Worm (Caenorhabditis elegans): ENCODE results near the gene str-165.

str-165 gene

ce11 chrV:13787225-13787898, 43.6 kb upstream of the str-165 start, which contains the start of the genes F53C11.4 and F53C11.5:
Gene F53C11.4 (minus strand): TSS chrV:13787352.
Gene F53C11.5 (plus strand): TSS chrV:13787549.
- no peak for TF ChIP-seq akir-1 (GFP tag; optimal IDR thresholded peaks at IDR 0.05)
- TF ChIP-seq Y79H2A.3 (GFP tag; conservative IDR thresholded peaks at IDR 0.05): no peak
- TF ChIP-seq tbp1 (GFP tag; optimal IDR thresholded peaks at IDR 0.05): no peak
- peak; percentile 53; the same call in 1 of the 2 replicates for TF ChIP-seq dox-1 (GFP tag; IDR thresholded peaks at IDR 0.05)
- no peak for TF ChIP-seq mes-4 (tag; optimal IDR thresholded peaks at IDR 0.05)
- TF ChIP-seq pha-4 (tag; optimal IDR thresholded peaks at IDR 0.05): peak; percentile 75
- no peak for TF ChIP-seq F37B4.10 (GFP tag; IDR thresholded peaks at IDR 0.05)
- TF ChIP-seq aptf-2 (GFP tag; conservative IDR thresholded peaks at IDR 0.05): no peak
- TF ChIP-seq hmg-1.2 (GFP tag; IDR thresholded peaks at IDR 0.05): peak; percentile 35; the same call in 1 of the 2 replicates
- TF ChIP-seq sdz-38 (tag; optimal IDR thresholded peaks at IDR 0.05): no peak
- TF ChIP-seq lin-26 (GFP tag; IDR thresholded peaks at IDR 0.05): no peak
- no peak for TF ChIP-seq ceh-40 (GFP tag; IDR thresholded peaks at IDR 0.05)
- no peak for TF ChIP-seq aptf-3 (GFP tag; IDR thresholded peaks at IDR 0.05)
- no peak for TF ChIP-seq zfh-2 (GFP tag; conservative IDR thresholded peaks at IDR 0.05)
- peak; percentile 59 for TF ChIP-seq madf-8 (GFP tag; conservative IDR thresholded peaks at IDR 0.05)
- no peak for TF ChIP-seq lin-40 (tag; optimal IDR thresholded peaks at IDR 0.05)
- TF ChIP-seq attf-5 (GFP tag; optimal IDR thresholded peaks at IDR 0.05): peak; percentile 13
- peak; percentile 88 for TF ChIP-seq lsl-1 (GFP tag; optimal IDR thresholded peaks at IDR 0.05)
- TF ChIP-seq nhr-80 (tag; optimal IDR thresholded peaks at IDR 0.05): peak; percentile 33
- no peak for TF ChIP-seq let-526 (GFP tag; IDR thresholded peaks at IDR 0.05)
- TF ChIP-seq F57C9.4 (tag; optimal IDR thresholded peaks at IDR 0.05): no peak
- no peak for TF ChIP-seq C17E4.6 (GFP tag; IDR thresholded peaks at IDR 0.05)
- no peak for TF ChIP-seq ztf-25 (GFP tag; IDR thresholded peaks at IDR 0.05)
- TF ChIP-seq snpc-3.4 (tag; optimal IDR thresholded peaks at IDR 0.05): peak; percentile 27
- no peak for TF ChIP-seq nfya-2 (GFP tag; IDR thresholded peaks at IDR 0.05)
- no peak for TF ChIP-seq mel-28 (tag; optimal IDR thresholded peaks at IDR 0.05; ENCODE audit: borderline replicate concordance)
- TF ChIP-seq T07F8.4 (tag; optimal IDR thresholded peaks at IDR 0.05): no peak
- no peak for TF ChIP-seq dpl-1 (GFP tag; optimal IDR thresholded peaks at IDR 0.05)
- no peak for TF ChIP-seq attf-6 (GFP tag; IDR thresholded peaks at IDR 0.05)
- peak; percentile 89 for TF ChIP-seq F33H1.4 (GFP tag; IDR thresholded peaks at IDR 0.05)
- TF ChIP-seq mxl-1 (tag; optimal IDR thresholded peaks at IDR 0.05): no peak
- peak; percentile 25; the same call in 1 of the 2 replicates for TF ChIP-seq D2030.7 (GFP tag; IDR thresholded peaks at IDR 0.05)
- peak; percentile 76 for TF ChIP-seq hsf-1 (GFP tag; IDR thresholded peaks at IDR 0.05)
- peak; percentile 9 for TF ChIP-seq snpc-1.3 (tag; optimal IDR thresholded peaks at IDR 0.05; ENCODE audit: insufficient read depth)
- peak; percentile 79 for TF ChIP-seq madf-6 (GFP tag; IDR thresholded peaks at IDR 0.05)
- no peak for TF ChIP-seq C06A6.2 (GFP tag; conservative IDR thresholded peaks at IDR 0.05)
- no peak for TF ChIP-seq hlh-26 (GFP tag; conservative IDR thresholded peaks at IDR 0.05)
- TF ChIP-seq B0261.1 (tag; optimal IDR thresholded peaks at IDR 0.05): no peak
- peak; percentile 20 for TF ChIP-seq snpc-4 (GFP tag; optimal IDR thresholded peaks at IDR 0.05)
- peak in 2 of 4 experiments; percentile 18 to 42 for TF ChIP-seq snpc-4 (tag; optimal IDR thresholded peaks at IDR 0.05)
- TF ChIP-seq Y56A3A.18 (GFP tag; IDR thresholded peaks at IDR 0.05): no peak
- no peak for TF ChIP-seq bed-2 (GFP tag; IDR thresholded peaks at IDR 0.05)
- no peak for TF ChIP-seq die-1 (tag; optimal IDR thresholded peaks at IDR 0.05)
- peak; percentile 54 for TF ChIP-seq xnd-1 (tag; optimal IDR thresholded peaks at IDR 0.05)
- no peak for TF ChIP-seq lir-1 (GFP tag; conservative IDR thresholded peaks at IDR 0.05)
- peak; percentile 14; the same call in 1 of the 2 replicates for TF ChIP-seq mcd-1 (GFP tag; IDR thresholded peaks at IDR 0.05)
- TF ChIP-seq ZK185.1 (tag; optimal IDR thresholded peaks at IDR 0.05; ENCODE audit: poor library complexity, severe bottlenecking): no peak
- TF ChIP-seq tlf-1 (GFP tag; optimal IDR thresholded peaks at IDR 0.05): peak; percentile 28
